Worm (Caenorhabditis elegans) whole organism, L4/young adult: ENCODE data around the gene C08E8.11.
"Not testable (repeated sequence)": the region's sequence is repeated elsewhere in the genome, so short reads cannot be mapped to it uniquely, and the experiment has no call there.

ENCODE experiments used
- W03F9.2 ChIP-seq: fragments of 150-350 bp; optimal IDR thresholded peaks from 2 replicates; lab custom pipeline; 2014; ENCODE audit warnings: missing biosample characterization, missing genetic modification characterization
- dao-5 ChIP-seq: sonication (generic microtip); optimal IDR thresholded peaks from 2 replicates; lab custom pipeline; 2016; ENCODE audit warnings: missing genotype, missing genetic modification characterization, moderate library complexity, missing compliant biosample characterization
- him-1 ChIP-seq: sonication (generic microtip); optimal IDR thresholded peaks from 2 replicates; lab custom pipeline; 2016; ENCODE audit warnings: missing genotype, missing genetic modification reagents, missing genetic modification characterization, missing compliant biosample characterization

DNA sequence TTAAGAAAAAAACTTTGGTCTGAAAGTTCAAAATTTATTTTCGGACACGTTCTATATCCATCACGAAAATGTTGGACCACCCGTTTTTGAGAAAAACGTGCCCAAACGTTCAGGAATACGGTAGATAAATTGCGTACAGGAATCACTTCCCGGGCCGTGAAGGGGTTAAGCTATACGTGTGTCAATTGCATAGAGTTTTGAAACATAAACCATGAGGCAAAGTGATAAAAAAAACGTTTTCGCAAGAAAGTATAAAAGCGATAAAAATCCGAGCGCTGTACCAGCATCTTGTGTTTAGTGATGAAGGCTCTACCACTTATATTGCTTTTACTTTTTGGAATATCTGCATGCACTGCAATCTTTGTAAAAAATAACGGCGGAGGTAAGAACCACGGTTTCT lies 48.4 kb upstream of the C08E8.11 start, which contains the start of gene Y51A2A.6:
- TF ChIP-seq him-1, dao-5, W03F9.2 (tag; lab: Kevin White, UChicago): not testable (repeated sequence)
